Fruit fly (Drosophila melanogaster): Measurements from ENCODE around the gene CG13733.
A peak's percentile ranks its signal among the peaks of the same experiment; 100 is the strongest.

CG13733 gene

dm6 chr3L:17485280-17485792, 6.6 kb upstream of the CG13733 start (continued):
- TF ChIP-seq CG1529 (GFP tag; optimal IDR thresholded peaks at IDR 0.05) (peak; percentile 92), CG8478 (optimal IDR thresholded peaks at IDR 0.05) (no peak), Dfd (GFP tag; optimal IDR thresholded peaks at IDR 0.05) (no peak), CG10979 (tag; optimal IDR thresholded peaks at IDR 0.05) (peak; percentile 66), Dp (GFP tag; optimal IDR thresholded peaks at IDR 0.05) (no peak), tap (tag; optimal IDR thresholded peaks at IDR 0.05) (peak; percentile 75), insv (GFP tag; optimal IDR thresholded peaks at IDR 0.05) (peak in 1 of 2 experiments; percentile 32), crp (GFP tag; optimal IDR thresholded peaks at IDR 0.05) (peak in 1 of 2 experiments; percentile 57), CG6689 (GFP tag; IDR thresholded peaks at IDR 0.05) (no peak), CG1603 (tag; optimal IDR thresholded peaks at IDR 0.05) (peak; percentile 94), croc (GFP tag; conservative IDR thresholded peaks at IDR 0.05) (peak; percentile 46), CG4820 (GFP tag; optimal IDR thresholded peaks at IDR 0.05) (peak; percentile 58), CG9727 (GFP tag; optimal IDR thresholded peaks at IDR 0.05) (peak; percentile 80), CG9876 (GFP tag; optimal IDR thresholded peaks at IDR 0.05) (peak; percentile 42), sr (GFP tag; IDR thresholded peaks at IDR 0.05) (peak; percentile 73; the same call in 1 of the 3 replicates), unc-4 (GFP tag; IDR thresholded peaks at IDR 0.05; ENCODE audit: partially characterized antibody) (no peak), shn (GFP tag; optimal IDR thresholded peaks at IDR 0.05) (peak; percentile 38), Bdp1 (GFP tag; optimal IDR thresholded peaks at IDR 0.05) (peak; percentile 35), cato (GFP tag; optimal IDR thresholded peaks at IDR 0.05; ENCODE audit: borderline replicate concordance) (peak; percentile 70), gcm (GFP tag; optimal IDR thresholded peaks at IDR 0.05) (peak; percentile 91), CG4707 (GFP tag; optimal IDR thresholded peaks at IDR 0.05) (peak; percentile 94), Mrtf (GFP tag; IDR thresholded peaks at IDR 0.05) (0 out of 3 replicates have a peak, but pooled peaks have one; percentile 16), CG12155 (GFP tag; optimal IDR thresholded peaks at IDR 0.05) (no peak), CG7745 (tag; optimal IDR thresholded peaks at IDR 0.05) (peak; percentile 94), ind (GFP tag; optimal IDR thresholded peaks at IDR 0.05) (no peak), chinmo (GFP tag; IDR thresholded peaks at IDR 0.05; ENCODE audit: partially characterized antibody) (0 out of 4 replicates have a peak, but pooled peaks have one; percentile 23), row (GFP tag; IDR thresholded peaks at IDR 0.05) (peak; percentile 54; the same call in 2 of the 3 replicates), CG30431 (GFP tag; optimal IDR thresholded peaks at IDR 0.05) (peak; percentile 32), CG7786 (GFP tag; optimal IDR thresholded peaks at IDR 0.05) (no peak), Side (GFP tag; optimal IDR thresholded peaks at IDR 0.05) (peak; percentile 72), bigmax (GFP tag; optimal IDR thresholded peaks at IDR 0.05) (peak; percentile 63), eve (GFP tag; optimal IDR thresholded peaks at IDR 0.05) (peak in 1 of 2 experiments; percentile 70), CG7271 (tag; optimal IDR thresholded peaks at IDR 0.05) (peak; percentile 56), CG10565 (GFP tag; optimal IDR thresholded peaks at IDR 0.05) (no peak), CG3281 (GFP tag; optimal IDR thresholded peaks at IDR 0.05) (peak; percentile 24), lola (GFP tag; optimal IDR thresholded peaks at IDR 0.05) (peak in 1 of 3 experiments; percentile 86), Doc3 (GFP tag; IDR thresholded peaks at IDR 0.05; ENCODE audit: partially characterized antibody) (no peak), CG10462 (GFP tag; optimal IDR thresholded peaks at IDR 0.05) (peak; percentile 67), ac (GFP tag; optimal IDR thresholded peaks at IDR 0.05) (peak; percentile 92), CG15601 (tag; optimal IDR thresholded peaks at IDR 0.05) (peak; percentile 95), zen (tag; optimal IDR thresholded peaks at IDR 0.05) (peak; percentile 36), CG7556 (GFP tag; optimal IDR thresholded peaks at IDR 0.05) (peak; percentile 81), Dbx (GFP tag; IDR thresholded peaks at IDR 0.05) (no peak), Spps (tag; optimal IDR thresholded peaks at IDR 0.05) (peak; percentile 84), z (GFP tag; IDR thresholded peaks at IDR 0.05) (peak; percentile 70), cwo (GFP tag; optimal IDR thresholded peaks at IDR 0.05) (no peak), Atf-2 (GFP tag; optimal IDR thresholded peaks at IDR 0.05) (peak; percentile 19), sisA (GFP tag; IDR thresholded peaks at IDR 0.05) (no peak; the same call in 1 of the 2 replicates), dpn (GFP tag; optimal IDR thresholded peaks at IDR 0.05) (peak in 1 of 2 experiments; percentile 9)
